Worm (Caenorhabditis elegans) whole organism, L3 larva: ENCODE results near the gene fbxa-156.

Source experiments
- R02D3.7 ChIP-seq: fragments of 150-350 bp; optimal IDR thresholded peaks from 2 replicates; lab custom pipeline; 2014; ENCODE audit warnings: missing biosample characterization, missing genetic modification characterization
- ama-1 ChIP-seq: fragments of 150-350 bp; optimal IDR thresholded peaks from 2 replicates; lab custom pipeline; 2018
- ceh-16 ChIP-seq: sonication (generic microtip); optimal IDR thresholded peaks from 2 replicates; lab custom pipeline; 2017; ENCODE audit warnings: missing biosample characterization, missing genetic modification characterization
- ceh-28 ChIP-seq: fragments of 150-350 bp; optimal IDR thresholded peaks from 2 replicates; lab custom pipeline; 2014; ENCODE audit warnings: missing biosample characterization, missing genetic modification reagents, missing genetic modification characterization
- ceh-82 ChIP-seq: fragments of 150-350 bp; optimal IDR thresholded peaks from 2 replicates; lab custom pipeline; 2014; ENCODE audit warnings: missing biosample characterization, missing genetic modification characterization
- ceh-9 ChIP-seq: sonication (generic microtip); optimal IDR thresholded peaks from 2 replicates; lab custom pipeline; 2018; ENCODE audit warnings: missing biosample characterization, missing genetic modification characterization
- egl-27 ChIP-seq: sonication (generic microtip); optimal IDR thresholded peaks from 4 replicates; lab custom pipeline; 2017; ENCODE audit warnings: missing biosample characterization, missing genetic modification reagents, missing genetic modification characterization
- elt-1 ChIP-seq: fragments of 150-350 bp; optimal IDR thresholded peaks from 2 replicates; lab custom pipeline; 2014; ENCODE audit warnings: missing biosample characterization, missing genetic modification characterization
- elt-2 ChIP-seq: sonication (generic microtip); optimal IDR thresholded peaks from 2 replicates; lab custom pipeline; 2016; ENCODE audit warnings: missing genetic modification reagents, mild to moderate bottlenecking, missing genetic modification characterization, missing compliant biosample characterization
- eor-1 ChIP-seq, 2 experiments: fragments of 150-350 bp; optimal IDR thresholded peaks; 2 replicates each; lab custom pipeline; 2014 to 2018; ENCODE audit warnings: missing biosample characterization in 2 of 2, missing genetic modification characterization in 2 of 2
- fkh-10 ChIP-seq: sonication (generic microtip); optimal IDR thresholded peaks from 2 replicates; lab custom pipeline; 2017; ENCODE audit warnings: missing biosample characterization, missing genetic modification reagents, missing genetic modification characterization
- fkh-2 ChIP-seq: fragments of 150-350 bp; optimal IDR thresholded peaks from 2 replicates; lab custom pipeline; 2014; ENCODE audit warnings: missing biosample characterization, missing genetic modification reagents, missing genetic modification characterization
- hmg-11 ChIP-seq: sonication (generic microtip); optimal IDR thresholded peaks from 2 replicates; lab custom pipeline; 2016; ENCODE audit warnings: missing genetic modification characterization, missing compliant biosample characterization
- lin-15B ChIP-seq: fragments of 150-350 bp; optimal IDR thresholded peaks from 2 replicates; lab custom pipeline; 2014; ENCODE audit warnings: missing biosample characterization, missing genetic modification characterization
- lin-39 ChIP-seq: fragments of 150-350 bp; optimal IDR thresholded peaks from 2 replicates; lab custom pipeline; 2018; ENCODE audit warnings: missing biosample characterization, missing genetic modification reagents, missing genetic modification characterization
- lsy-12 ChIP-seq: sonication (generic microtip); optimal IDR thresholded peaks from 2 replicates; lab custom pipeline; 2016; ENCODE audit warnings: mild to moderate bottlenecking, missing genetic modification characterization, missing compliant biosample characterization
- mdl-1 ChIP-seq: fragments of 150-350 bp; optimal IDR thresholded peaks from 2 replicates; lab custom pipeline; 2014; ENCODE audit warnings: missing biosample characterization, missing genetic modification characterization
- mml-1 ChIP-seq: fragments of 150-350 bp; sonication (generic microtip); optimal IDR thresholded peaks from 3 replicates; lab custom pipeline; 2014; ENCODE audit warnings: missing biosample characterization, missing genetic modification characterization
- nhr-11 ChIP-seq: fragments of 150-350 bp; optimal IDR thresholded peaks from 2 replicates; lab custom pipeline; 2014; ENCODE audit warnings: missing biosample characterization, missing genetic modification characterization
- nhr-23 ChIP-seq: fragments of 150-350 bp; optimal IDR thresholded peaks from 2 replicates; lab custom pipeline; 2014; ENCODE audit warnings: missing biosample characterization, missing genetic modification reagents, missing genetic modification characterization
- nhr-28 ChIP-seq: fragments of 150-350 bp; optimal IDR thresholded peaks from 2 replicates; lab custom pipeline; 2014; ENCODE audit warnings: missing biosample characterization, missing genetic modification characterization
- nhr-67 ChIP-seq: fragments of 150-350 bp; optimal IDR thresholded peaks from 2 replicates; lab custom pipeline; 2014; ENCODE audit warnings: missing biosample characterization, missing genetic modification characterization
- nhr-76 ChIP-seq: fragments of 150-350 bp; sonication (generic microtip); optimal IDR thresholded peaks from 5 replicates; lab custom pipeline; 2014; ENCODE audit warnings: missing biosample characterization, missing genetic modification characterization
- pha-4 ChIP-seq: fragments of 150-350 bp; optimal IDR thresholded peaks from 2 replicates; lab custom pipeline; 2014; ENCODE audit warnings: missing biosample characterization, missing genetic modification reagents, missing genetic modification characterization
- sea-2 ChIP-seq: fragments of 150-350 bp; sonication (generic microtip); optimal IDR thresholded peaks from 4 replicates; lab custom pipeline; 2014; ENCODE audit warnings: missing biosample characterization, missing genetic modification reagents, missing genetic modification characterization
- skn-1 ChIP-seq: fragments of 150-350 bp; optimal IDR thresholded peaks from 2 replicates; lab custom pipeline; 2014; ENCODE audit warnings: missing biosample characterization, missing genetic modification characterization
- snpc-4 ChIP-seq: fragments of 150-350 bp; optimal IDR thresholded peaks from 2 replicates; lab custom pipeline; 2014; ENCODE audit warnings: missing biosample characterization, missing genetic modification characterization
- tbx-2 ChIP-seq: sonication (generic microtip); optimal IDR thresholded peaks from 2 replicates; lab custom pipeline; 2016; ENCODE audit warnings: mild to moderate bottlenecking, missing genetic modification characterization, missing compliant biosample characterization
- ztf-11 ChIP-seq: fragments of 150-350 bp; optimal IDR thresholded peaks from 2 replicates; lab custom pipeline; 2014; ENCODE audit warnings: missing biosample characterization, missing genetic modification characterization

fbxa-156 gene

DNA sequence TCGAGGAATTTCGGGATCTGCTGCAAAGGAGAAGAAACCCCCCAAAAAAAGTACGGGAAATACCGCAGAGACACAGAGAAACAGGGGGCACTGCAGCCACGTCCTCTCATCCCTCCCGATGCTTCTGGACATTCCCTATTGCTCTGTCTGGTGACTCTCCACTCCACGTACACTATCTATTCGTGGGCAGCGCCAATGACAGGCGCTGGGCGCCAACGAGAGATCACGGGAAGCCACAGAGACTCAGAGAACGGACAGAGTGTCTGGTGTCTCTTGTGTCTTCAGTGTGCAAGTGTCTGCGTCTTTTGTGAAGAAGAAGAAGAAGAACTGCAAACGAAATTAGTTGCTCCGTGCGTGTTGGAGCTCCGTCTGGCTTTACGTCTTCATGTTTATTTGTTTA lies 38.7 kb downstream of the fbxa-156 start (continued):
- TF ChIP-seq eor-1 (tag; optimal IDR thresholded peaks at IDR 0.05; lab: Kevin White, UChicago) = no peak
- peak; percentile 63 for TF ChIP-seq snpc-4
- TF ChIP-seq mdl-1 (tag; lab: Kevin White, UChicago) = peak; percentile 71
- peak; percentile 65 for TF ChIP-seq R02D3.7 (tag; lab: Kevin White, UChicago)
- no peak for TF ChIP-seq ama-1 (lab: Kevin White, UChicago)
- TF ChIP-seq egl-27 (tag; lab: Kevin White, UChicago) = no peak
- no peak for TF ChIP-seq nhr-28 (tag; lab: Kevin White, UChicago)
- TF ChIP-seq fkh-10 (GFP tag; lab: Kevin White, UChicago) = peak; percentile 64
- TF ChIP-seq ceh-9 (tag; lab: Kevin White, UChicago) = no peak
- TF ChIP-seq nhr-67 (tag; lab: Kevin White, UChicago) = no peak
- peak; percentile 69 for TF ChIP-seq pha-4 (tag; lab: Kevin White, UChicago)
- TF ChIP-seq ceh-16 (tag; lab: Kevin White, UChicago) = no peak
- TF ChIP-seq lsy-12 (tag; lab: Kevin White, UChicago) = peak; percentile 61
- TF ChIP-seq ceh-82 (tag; lab: Kevin White, UChicago) = peak; percentile 49
- TF ChIP-seq ztf-11 (tag; lab: Kevin White, UChicago) = no peak

DNA sequence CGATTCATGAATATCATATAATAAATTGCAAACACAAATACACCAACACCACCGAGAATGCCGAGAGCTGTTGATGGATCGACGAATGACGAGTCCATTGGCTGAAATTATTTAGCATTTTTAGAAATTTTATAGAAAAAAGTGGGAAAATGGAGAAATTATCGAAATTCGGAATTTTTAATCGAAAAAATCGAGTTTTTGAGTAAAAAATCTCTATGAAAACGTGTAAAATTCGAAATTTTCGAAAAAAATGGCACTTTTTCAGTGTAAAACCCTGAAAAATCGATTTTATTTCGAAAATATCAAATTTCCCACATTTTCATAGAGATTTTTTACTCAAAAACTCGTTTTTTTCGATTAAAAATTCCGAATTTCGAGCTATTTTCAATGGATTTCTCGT lies 40.7 kb downstream of the fbxa-156 start, which contains the start of gene tcc-1:
TSS of gene tcc-1 (minus strand) at position 101 of the 400 bp plus-strand sequence.
- TF ChIP-seq sea-2 (GFP tag; lab: Kevin White, UChicago) (no peak), pha-4 (tag; lab: Kevin White, UChicago) (no peak), nhr-28 (tag; lab: Kevin White, UChicago) (no peak), nhr-11 (tag; lab: Kevin White, UChicago) (no peak), elt-1 (tag; lab: Kevin White, UChicago) (no peak), mdl-1 (tag; lab: Kevin White, UChicago) (no peak), nhr-76 (no peak), mml-1 (tag; lab: Kevin White, UChicago) (no peak), tbx-2 (tag; lab: Kevin White, UChicago) (no peak), fkh-2 (tag; lab: Kevin White, UChicago) (no peak), egl-27 (tag; lab: Kevin White, UChicago) (no peak), nhr-23 (tag; lab: Kevin White, UChicago) (no peak), lin-39 (no peak), skn-1 (no peak)

DNA sequence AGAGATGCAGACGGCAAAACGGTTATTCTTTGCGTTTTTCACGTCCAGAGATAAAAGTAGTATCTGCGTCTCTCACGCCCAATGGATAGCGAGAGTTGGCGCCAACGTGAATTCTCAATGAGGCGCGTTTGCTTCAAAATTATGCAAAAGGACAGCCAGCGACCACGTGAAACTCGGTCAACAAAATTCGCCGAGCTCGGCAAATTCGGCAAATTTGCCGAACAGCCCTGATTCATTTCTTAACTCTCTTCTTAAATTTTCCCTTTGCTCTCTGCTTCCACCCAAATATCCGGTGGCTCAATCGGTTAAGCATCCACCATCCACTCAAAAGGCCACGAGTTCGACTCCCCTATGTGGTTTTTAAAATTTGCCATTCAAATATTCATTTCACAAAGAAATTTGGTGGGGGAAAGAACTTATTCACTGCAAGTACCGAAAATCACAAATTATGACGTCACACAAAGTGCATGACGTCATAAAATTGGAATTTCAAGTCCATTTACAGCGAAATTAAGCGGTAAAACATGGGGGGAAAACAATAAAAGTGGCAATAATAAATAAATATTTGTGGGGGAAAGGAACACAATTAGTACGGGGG lies 51.1 kb downstream of the fbxa-156 start:
- TF ChIP-seq ceh-28 (tag; lab: Kevin White, UChicago) = no peak
- no peak for TF ChIP-seq ceh-82 (tag; lab: Kevin White, UChicago)
- TF ChIP-seq ztf-11 (tag; lab: Kevin White, UChicago) = no peak
- TF ChIP-seq eor-1 (tag; optimal IDR thresholded peaks at IDR 0.05; lab: Kevin White, UChicago) = no peak
- TF ChIP-seq nhr-76 = no peak
- no peak for TF ChIP-seq lin-15B
- TF ChIP-seq nhr-11 (tag; lab: Kevin White, UChicago) = no peak
- TF ChIP-seq hmg-11 (tag; lab: Kevin White, UChicago) = no peak
- TF ChIP-seq elt-2 (tag; lab: Kevin White, UChicago) = no peak
- TF ChIP-seq, all 47 proteins: peak for 0
